Fruit fly (Drosophila melanogaster) S2 (cell line): ENCODE results near the gene CG7341.

Experiments
- CG8478 ChIP-seq: fragments of >200 bp; optimal IDR thresholded peaks from 2 replicates; lab custom pipeline; 2018
- CTCF ChIP-seq, 2 experiments: fragments of >200 bp; optimal IDR thresholded peaks; 2 replicates each; lab custom pipeline; 2018

DNA sequence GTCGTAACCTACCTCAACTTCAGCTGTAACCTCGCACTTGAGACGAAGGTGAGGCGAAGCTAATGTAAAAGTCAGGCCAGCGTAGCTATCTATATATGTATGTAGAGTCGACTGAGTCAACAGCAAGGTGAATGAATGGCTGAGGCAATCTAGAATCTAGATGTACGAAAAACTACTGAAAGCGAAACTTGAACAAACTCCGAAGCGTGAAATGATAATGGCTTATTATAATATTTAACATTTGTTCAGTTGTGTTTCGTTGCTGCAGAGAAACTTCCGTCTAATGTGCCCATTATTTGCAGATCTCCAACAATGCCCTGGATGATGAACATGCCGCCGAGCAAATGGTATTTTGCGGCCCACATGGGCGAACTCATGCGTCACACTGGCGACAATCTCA lies 31.9 kb downstream of the CG7341 start:
- no peak for TF ChIP-seq CTCF (optimal IDR thresholded peaks at IDR 0.05; lab: Kevin White, UChicago)
- TF ChIP-seq CG8478: no peak
